Worm (Caenorhabditis elegans) whole organism, L3 larva: ENCODE data around the gene srz-63.

Source experiments
- R02D3.7 ChIP-seq: fragments of 150-350 bp; optimal IDR thresholded peaks from 2 replicates; lab custom pipeline; 2014; ENCODE audit warnings: missing biosample characterization, missing genetic modification characterization
- elt-2 ChIP-seq: sonication (generic microtip); optimal IDR thresholded peaks from 2 replicates; lab custom pipeline; 2016; ENCODE audit warnings: missing genetic modification reagents, mild to moderate bottlenecking, missing genetic modification characterization, missing compliant biosample characterization
- elt-3 ChIP-seq, 3 experiments: fragments of 150-350 bp in 1 of 3; sonication (generic microtip) in 2 of 3; optimal IDR thresholded peaks; 2 replicates in 2 of 3; 4 replicates in 1 of 3; lab custom pipeline; 2014 to 2017; ENCODE audit warnings: missing biosample characterization in 3 of 3, missing genetic modification characterization in 3 of 3
- fos-1 ChIP-seq: fragments of 150-350 bp; optimal IDR thresholded peaks from 2 replicates; lab custom pipeline; 2014; ENCODE audit warnings: missing biosample characterization, missing genetic modification characterization
- mml-1 ChIP-seq: fragments of 150-350 bp; sonication (generic microtip); optimal IDR thresholded peaks from 3 replicates; lab custom pipeline; 2014; ENCODE audit warnings: missing biosample characterization, missing genetic modification characterization
- nhr-11 ChIP-seq: fragments of 150-350 bp; optimal IDR thresholded peaks from 2 replicates; lab custom pipeline; 2014; ENCODE audit warnings: missing biosample characterization, missing genetic modification characterization
- nhr-77 ChIP-seq: fragments of 150-350 bp; optimal IDR thresholded peaks from 2 replicates; lab custom pipeline; 2014; ENCODE audit warnings: missing biosample characterization, missing genetic modification characterization
- pha-4 ChIP-seq: fragments of 150-350 bp; optimal IDR thresholded peaks from 2 replicates; lab custom pipeline; 2014; ENCODE audit warnings: missing biosample characterization, missing genetic modification reagents, missing genetic modification characterization
- skn-1 ChIP-seq: fragments of 150-350 bp; optimal IDR thresholded peaks from 2 replicates; lab custom pipeline; 2014; ENCODE audit warnings: missing biosample characterization, missing genetic modification characterization
- unc-62 ChIP-seq: fragments of 150-350 bp; sonication (generic microtip); optimal IDR thresholded peaks from 4 replicates; lab custom pipeline; 2014; ENCODE audit warnings: missing biosample characterization, missing genetic modification reagents, missing genetic modification characterization
- ztf-11 ChIP-seq: fragments of 150-350 bp; optimal IDR thresholded peaks from 2 replicates; lab custom pipeline; 2014; ENCODE audit warnings: missing biosample characterization, missing genetic modification characterization

DNA sequence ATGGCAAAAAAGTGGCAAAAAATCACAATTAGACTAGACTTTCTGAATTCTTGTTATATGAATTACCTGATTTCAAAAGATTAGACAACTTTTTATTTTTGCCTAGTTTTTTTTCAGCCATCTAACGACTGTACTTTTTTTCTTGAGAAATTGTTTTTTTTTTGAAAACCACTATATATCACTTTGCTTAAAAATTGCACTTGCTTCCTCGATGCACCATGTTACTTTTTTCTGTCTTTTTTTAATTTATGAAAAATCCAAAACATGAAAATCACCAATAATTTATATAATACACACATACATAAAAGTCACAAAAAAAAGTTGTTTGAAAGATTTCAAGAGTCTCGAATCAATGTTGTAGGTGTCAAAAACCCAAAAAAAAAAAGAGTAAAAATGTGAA is 45.5 kb upstream of the srz-63 start:
- no peak for TF ChIP-seq pha-4
- no peak for TF ChIP-seq ztf-11 (tag; lab: Kevin White, UChicago)
- TF ChIP-seq mml-1 = no peak
- no peak for TF ChIP-seq nhr-11 (tag; lab: Kevin White, UChicago)
- no peak for TF ChIP-seq elt-2
- TF ChIP-seq elt-3 (tag; optimal IDR thresholded peaks at IDR 0.05; lab: Kevin White, UChicago) = no peak
- TF ChIP-seq unc-62 (GFP tag; lab: Kevin White, UChicago) = no peak
- TF ChIP-seq R02D3.7 (tag; lab: Kevin White, UChicago) = no peak
- no peak for TF ChIP-seq fos-1 (tag; lab: Kevin White, UChicago)
- TF ChIP-seq nhr-77 (tag; lab: Kevin White, UChicago) = no peak
- no peak for TF ChIP-seq skn-1 (tag; lab: Kevin White, UChicago)
